Fruit fly (Drosophila melanogaster): ENCODE measurements around the gene Or33c.

Or33c gene

DNA sequence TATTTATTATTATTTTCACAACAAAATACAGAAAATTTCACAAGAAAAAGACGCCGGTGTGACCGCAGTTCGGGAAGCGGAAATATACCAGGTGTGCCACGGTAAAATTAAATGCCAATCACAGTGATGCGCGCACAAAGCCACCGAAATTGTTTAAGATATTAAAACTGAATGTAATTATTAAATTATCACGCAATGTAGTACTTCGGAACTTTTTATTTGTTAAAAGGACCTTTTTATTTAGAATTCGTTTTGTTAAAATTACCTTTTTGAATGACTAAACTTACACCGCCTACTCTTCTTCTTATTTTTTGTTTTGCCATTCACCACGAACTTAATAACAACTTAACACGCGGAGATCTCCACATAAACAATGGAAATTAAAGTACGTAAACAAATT is 50.2 kb downstream of the Or33c start, which contains the start of the genes CG6686 and CG34163 (continued):
- no peak for TF ChIP-seq Six4 (GFP tag; optimal IDR thresholded peaks at IDR 0.05)
- peak; percentile 56 for TF ChIP-seq CG9932 (GFP tag; IDR thresholded peaks at IDR 0.05)
- TF ChIP-seq Tbp (GFP tag; optimal IDR thresholded peaks at IDR 0.05): peak; percentile 36
- TF ChIP-seq CG10462 (GFP tag; optimal IDR thresholded peaks at IDR 0.05): peak; percentile 37
- TF ChIP-seq CG30403 (GFP tag; optimal IDR thresholded peaks at IDR 0.05): peak; percentile 69
- peak; percentile 17 for TF ChIP-seq ftz-f1 (GFP tag; optimal IDR thresholded peaks at IDR 0.05)
- 0 out of 3 replicates have a peak, but pooled peaks have one; percentile 29 for TF ChIP-seq CG2199 (GFP tag; IDR thresholded peaks at IDR 0.05)
- no peak for TF ChIP-seq tna (GFP tag; IDR thresholded peaks at IDR 0.05; ENCODE audit: partially characterized antibody)
- TF ChIP-seq cg (GFP tag; optimal IDR thresholded peaks at IDR 0.05): no peak
- TF ChIP-seq CG31224 (GFP tag; IDR thresholded peaks at IDR 0.05): no peak
- no peak for TF ChIP-seq Doc2 (GFP tag; IDR thresholded peaks at IDR 0.05)
- TF ChIP-seq CG10366 (GFP tag; IDR thresholded peaks at IDR 0.05): peak; percentile 39; the same call in 1 of the 2 replicates
- TF ChIP-seq row (GFP tag; IDR thresholded peaks at IDR 0.05): peak; percentile 69
- peak; percentile 61 for TF ChIP-seq Xbp1 (GFP tag; optimal IDR thresholded peaks at IDR 0.05)
- peak; percentile 61; the same call in 2 of the 3 replicates for TF ChIP-seq CG17361 (GFP tag; IDR thresholded peaks at IDR 0.05)
- peak; percentile 45; the same call in 1 of the 4 replicates for TF ChIP-seq Gug (GFP tag; IDR thresholded peaks at IDR 0.05)
- TF ChIP-seq CG15011 (GFP tag; optimal IDR thresholded peaks at IDR 0.05): no peak
- peak; percentile 43 for TF ChIP-seq Mad (GFP tag; optimal IDR thresholded peaks at IDR 0.05)
- peak; percentile 42 for TF ChIP-seq HLH54F (GFP tag; optimal IDR thresholded peaks at IDR 0.05)
- TF ChIP-seq tap (tag; optimal IDR thresholded peaks at IDR 0.05): no peak
- TF ChIP-seq Sry-δ (GFP tag; optimal IDR thresholded peaks at IDR 0.05): peak; percentile 43
- peak; percentile 34 for TF ChIP-seq HmgD (GFP tag; optimal IDR thresholded peaks at IDR 0.05)
- peak; percentile 34 for TF ChIP-seq CG10979 (tag; optimal IDR thresholded peaks at IDR 0.05)
- peak; percentile 49 for TF ChIP-seq CG10267 (tag; optimal IDR thresholded peaks at IDR 0.05)
- no peak for TF ChIP-seq CG3163 (GFP tag; optimal IDR thresholded peaks at IDR 0.05)
- no peak for TF ChIP-seq ci (GFP tag; IDR thresholded peaks at IDR 0.05)
- peak; percentile 63 for TF ChIP-seq CG2116 (GFP tag; optimal IDR thresholded peaks at IDR 0.05)
- TF ChIP-seq Camta (GFP tag; optimal IDR thresholded peaks at IDR 0.05): peak; percentile 51
- TF ChIP-seq btn (GFP tag; optimal IDR thresholded peaks at IDR 0.05): no peak
- peak; percentile 61 for TF ChIP-seq CG9437 (GFP tag; optimal IDR thresholded peaks at IDR 0.05)
- TF ChIP-seq CG14667 (GFP tag; IDR thresholded peaks at IDR 0.05): peak; percentile 20; the same call in 1 of the 2 replicates
- TF ChIP-seq CG18599 (GFP tag; optimal IDR thresholded peaks at IDR 0.05): no peak
- TF ChIP-seq CG13287 (GFP tag; IDR thresholded peaks at IDR 0.05; ENCODE audit: partially characterized antibody): no peak
- TF ChIP-seq nom (GFP tag; optimal IDR thresholded peaks at IDR 0.05): no peak
- TF ChIP-seq seq (GFP tag; IDR thresholded peaks at IDR 0.05): no peak
- peak; percentile 67 for TF ChIP-seq zfh2 (GFP tag; optimal IDR thresholded peaks at IDR 0.05)
- peak; percentile 27; the same call in 1 of the 2 replicates for TF ChIP-seq hbn (GFP tag; IDR thresholded peaks at IDR 0.05; ENCODE audit: partially characterized antibody)
- TF ChIP-seq Jarid2 (GFP tag; optimal IDR thresholded peaks at IDR 0.05): no peak
- TF ChIP-seq zen (tag; optimal IDR thresholded peaks at IDR 0.05): peak; percentile 44
- TF ChIP-seq NC2β (GFP tag; optimal IDR thresholded peaks at IDR 0.05): peak; percentile 46
- TF ChIP-seq CG13424 (tag; optimal IDR thresholded peaks at IDR 0.05): peak; percentile 23
- peak; percentile 8 for TF ChIP-seq CG1792 (GFP tag; optimal IDR thresholded peaks at IDR 0.05)
- TF ChIP-seq wdn (GFP tag; IDR thresholded peaks at IDR 0.05): no peak
- TF ChIP-seq CG2712 (tag; optimal IDR thresholded peaks at IDR 0.05): peak; percentile 65
- TF ChIP-seq CG13624 (GFP tag; optimal IDR thresholded peaks at IDR 0.05): peak; percentile 65
- TF ChIP-seq chn (GFP tag; optimal IDR thresholded peaks at IDR 0.05): peak; percentile 21
- TF ChIP-seq CG7556 (GFP tag; optimal IDR thresholded peaks at IDR 0.05): no peak
- peak; percentile 62; the same call in 2 of the 3 replicates for TF ChIP-seq CG34422 (GFP tag; IDR thresholded peaks at IDR 0.05)
- no peak for TF ChIP-seq CG11560 (tag; IDR thresholded peaks at IDR 0.05)

Data from whole organism, embryonic.